Worm (Caenorhabditis elegans): ENCODE data around the gene R09F10.1.

The R09F10.1 gene

ce11 chrX:8302299-8302698 lies 21.1 kb upstream of the R09F10.1 start, which contains the start of gene inx-5:
TSS of gene inx-5 (minus strand) at chrX:8302399.
- TF ChIP-seq lin-15B (tag; optimal IDR thresholded peaks at IDR 0.05) (no peak), madf-5 (GFP tag; IDR thresholded peaks at IDR 0.05) (no peak), nhr-10 (tag; optimal IDR thresholded peaks at IDR 0.05) (no peak), saeg-2 (GFP tag; IDR thresholded peaks at IDR 0.05) (no peak), skn-1 (tag; optimal IDR thresholded peaks at IDR 0.05) (no peak), egl-43 (GFP tag; IDR thresholded peaks at IDR 0.05) (no peak), zag-1 (tag; optimal IDR thresholded peaks at IDR 0.05) (no peak), tag-97 (GFP tag; IDR thresholded peaks at IDR 0.05) (no peak), ces-1 (GFP tag; optimal IDR thresholded peaks at IDR 0.05) (no peak), nhr-41 (GFP tag; IDR thresholded peaks at IDR 0.05) (no peak), Y5F2A.4 (GFP tag; optimal IDR thresholded peaks at IDR 0.05) (no peak), F37D6.2 (tag; optimal IDR thresholded peaks at IDR 0.05) (no peak)

- TF ChIP-seq ceh-44 (GFP tag; IDR thresholded peaks at IDR 0.05) (no peak), nhr-28 (tag; optimal IDR thresholded peaks at IDR 0.05) (peak; percentile 8)
Measured at ce11 chrX:8302803-8303202, 20.6 kb upstream of the R09F10.1 start.

DNA sequence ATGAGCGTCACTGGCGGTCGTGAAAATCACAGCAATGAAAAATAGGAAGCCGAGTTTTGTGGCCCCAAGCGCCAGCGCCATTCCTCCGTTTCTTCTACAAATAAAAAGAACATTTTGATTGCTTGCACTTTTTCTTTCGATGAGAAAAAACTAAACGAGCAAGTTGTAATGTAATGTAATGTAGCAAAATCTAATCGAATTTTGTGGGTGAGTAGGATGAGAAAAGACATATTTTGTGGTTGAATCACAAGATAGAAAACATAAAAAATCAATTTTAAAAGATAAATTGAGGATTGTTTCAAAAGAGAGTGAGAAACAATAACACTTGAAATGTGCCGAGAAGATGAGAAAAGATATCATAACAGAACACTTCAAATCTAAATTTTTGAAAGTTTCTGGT lies 15.8 kb upstream of the R09F10.1 start, which contains the start of gene R09F10.5:
Gene R09F10.5, minus strand, starts transcription at position 101 of the 400 bp plus-strand sequence.
- TF ChIP-seq unc-130 (GFP tag; optimal IDR thresholded peaks at IDR 0.05) (no peak), lim-7 (GFP tag; IDR thresholded peaks at IDR 0.05) (no peak), D1046.2 (GFP tag; IDR thresholded peaks at IDR 0.05) (no peak), unc-39 (tag; optimal IDR thresholded peaks at IDR 0.05) (no peak), nhr-11 (tag; optimal IDR thresholded peaks at IDR 0.05) (no peak), nhr-6 (tag; optimal IDR thresholded peaks at IDR 0.05) (no peak), ceh-32 (tag; optimal IDR thresholded peaks at IDR 0.05; ENCODE audit: poor library complexity) (no peak), F44E2.7 (GFP tag; IDR thresholded peaks at IDR 0.05) (no peak), daf-16 (GFP tag; optimal IDR thresholded peaks at IDR 0.05) (no peak), daf-16 (tag; optimal IDR thresholded peaks at IDR 0.05) (no peak), ceh-28 (tag; optimal IDR thresholded peaks at IDR 0.05) (no peak), fkh-10 (GFP tag; optimal IDR thresholded peaks at IDR 0.05) (no peak), spr-1 (tag; optimal IDR thresholded peaks at IDR 0.05) (no peak), egl-27 (tag; optimal IDR thresholded peaks at IDR 0.05) (no peak), pqm-1 (tag; optimal IDR thresholded peaks at IDR 0.05) (no peak), zip-11 (GFP tag; IDR thresholded peaks at IDR 0.05) (no peak), ceh-62 (tag; optimal IDR thresholded peaks at IDR 0.05) (no peak), ama-1 (optimal IDR thresholded peaks at IDR 0.05) (no peak)

DNA sequence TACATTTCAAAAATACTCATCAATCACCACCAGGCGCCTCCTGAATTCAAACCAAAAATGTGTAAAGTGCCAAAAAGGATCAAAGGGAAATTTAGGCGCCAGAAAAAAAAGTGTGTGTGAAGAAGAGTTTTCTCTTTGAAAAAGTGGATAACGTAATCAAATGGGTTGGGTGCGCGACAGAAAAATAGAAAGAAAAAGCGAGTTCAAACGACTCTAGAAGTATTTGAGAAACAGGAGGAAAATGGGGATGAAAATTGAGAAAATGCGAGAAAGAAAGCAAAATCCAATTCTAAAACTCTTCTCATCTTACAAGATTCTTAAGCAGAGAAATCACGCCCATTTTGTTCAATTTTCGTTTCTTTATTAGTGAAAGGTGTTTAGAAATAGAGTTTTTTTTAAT lies 14.9 kb upstream of the R09F10.1 start:
- peak; percentile 79 for TF ChIP-seq aha-1 (tag)
- TF ChIP-seq F26F4.8 (GFP tag; conservative IDR thresholded peaks at IDR 0.05) = no peak

DNA sequence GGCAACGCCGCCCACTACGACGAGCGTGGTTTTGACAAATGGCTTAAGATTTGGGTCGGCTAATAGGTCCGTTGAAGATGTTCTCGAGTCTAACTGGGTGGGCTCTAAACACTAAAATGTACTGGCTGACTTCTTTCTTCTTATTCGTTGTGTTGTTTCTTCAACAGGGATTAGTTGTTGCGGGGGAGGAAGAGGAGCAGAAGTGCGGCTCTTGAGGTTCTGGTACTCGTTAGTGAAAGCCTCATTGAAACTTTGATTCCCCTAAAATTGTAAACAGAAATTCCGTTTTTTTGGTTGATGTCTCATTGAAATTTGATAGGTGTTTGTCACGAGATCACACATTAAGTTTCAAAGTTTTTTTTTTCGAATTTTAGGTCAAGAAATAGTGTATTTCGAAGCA lies 12.6 kb upstream of the R09F10.1 start:
- TF ChIP-seq aha-1 (tag) (peak; percentile 78), lin-38 (GFP tag; IDR thresholded peaks at IDR 0.05) (no peak), tra-1 (GFP tag; IDR thresholded peaks at IDR 0.05) (no peak), arid-1 (GFP tag; conservative IDR thresholded peaks at IDR 0.05) (no peak)

Measured in whole organism, L4 larva.